Worm (Caenorhabditis elegans): ENCODE measurements around the gene F45H10.5.

DNA sequence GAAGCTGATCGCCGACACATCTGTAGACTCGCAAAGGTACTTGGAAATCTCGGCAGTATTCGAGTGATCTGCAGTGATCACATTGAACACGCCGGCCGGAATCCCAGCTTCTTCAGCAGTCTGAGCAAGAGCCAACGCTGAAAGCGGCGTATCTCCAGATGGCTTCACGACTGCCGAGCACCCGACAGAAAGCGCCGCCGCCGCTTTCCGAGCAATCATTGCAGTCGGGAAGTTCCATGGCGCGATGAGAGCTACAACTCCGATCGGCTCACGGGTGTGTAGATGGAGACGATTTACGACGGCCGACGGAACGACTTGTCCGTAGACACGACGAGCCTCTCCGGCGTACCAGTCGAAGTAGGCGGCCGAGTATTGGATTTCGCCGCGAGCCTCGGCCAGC is 11.8 kb upstream of the F45H10.5 start:
- TF ChIP-seq lin-39 (tag; optimal IDR thresholded peaks at IDR 0.05) = no peak
- no peak for TF ChIP-seq zag-1 (tag; optimal IDR thresholded peaks at IDR 0.05)
- TF ChIP-seq skn-1 (tag; optimal IDR thresholded peaks at IDR 0.05) = no peak

All from whole organism, L2 larva.